Worm (Caenorhabditis elegans) whole organism, L1 larva: ENCODE measurements around the gene nduv-2.

Source experiments
- C04F5.9 ChIP-seq: sonication (generic microtip); optimal IDR thresholded peaks from 2 replicates; lab custom pipeline; 2016; ENCODE audit warnings: missing genetic modification characterization, missing compliant biosample characterization
- C16A3.4 ChIP-seq: fragments of 150-350 bp; optimal IDR thresholded peaks from 2 replicates; lab custom pipeline; 2014; ENCODE audit warnings: missing biosample characterization, missing genetic modification characterization
- C34B4.2 ChIP-seq: sonication (generic microtip); optimal IDR thresholded peaks from 2 replicates; lab custom pipeline; 2017; ENCODE audit warnings: mild to moderate bottlenecking, missing genetic modification characterization, missing compliant biosample characterization
- F16B12.6 ChIP-seq: fragments of 150-350 bp; optimal IDR thresholded peaks from 2 replicates; lab custom pipeline; 2014; ENCODE audit warnings: missing biosample characterization, missing genetic modification characterization
- alr-1 ChIP-seq: fragments of 200-800 bp; sonication (Bioruptor generic); optimal IDR thresholded peaks from 2 replicates; lab custom pipeline; 2018; ENCODE audit warnings: borderline replicate concordance, mild to moderate bottlenecking, missing genetic modification characterization, missing compliant biosample characterization
- blmp-1 ChIP-seq: fragments of 150-350 bp; optimal IDR thresholded peaks from 2 replicates; lab custom pipeline; 2014; ENCODE audit warnings: missing biosample characterization, missing genetic modification characterization
- ceh-82 ChIP-seq, 3 experiments: fragments of 150-350 bp in 1 of 3; sonication (generic microtip) in 2 of 3; optimal IDR thresholded peaks; 2 replicates each; lab custom pipeline; 2014 to 2017; ENCODE audit warnings: missing biosample characterization in 3 of 3, missing genetic modification characterization in 3 of 3
- ceh-88 ChIP-seq: fragments of 200-800 bp; sonication (Bioruptor generic); IDR thresholded peaks from 2 replicates; pipeline ENCODE4 v1.3.6; 2022; ENCODE audit warnings: missing genetic modification characterization, missing compliant biosample characterization
- ceh-90 ChIP-seq: sonication (generic microtip); optimal IDR thresholded peaks from 2 replicates; lab custom pipeline; 2016; ENCODE audit warnings: missing genetic modification characterization, missing compliant biosample characterization
- dpl-1 ChIP-seq, 3 experiments: fragments of 150-350 bp in 2 of 3; sonication (generic microtip) in 1 of 3; optimal IDR thresholded peaks; 2 replicates each; lab custom pipeline; 2014 to 2017; ENCODE audit warnings: missing biosample characterization in 3 of 3, missing genetic modification characterization in 3 of 3, missing genetic modification reagents in 3 of 3
- efl-3 ChIP-seq: fragments of 200-800 bp; sonication (Bioruptor generic); optimal IDR thresholded peaks from 2 replicates; lab custom pipeline; 2018; ENCODE audit warnings: mild to moderate bottlenecking, missing genetic modification characterization, missing compliant biosample characterization
- elt-2 ChIP-seq: sonication (generic microtip); optimal IDR thresholded peaks from 2 replicates; lab custom pipeline; 2016; ENCODE audit warnings: missing genetic modification characterization, mild to moderate bottlenecking, inconsistent platforms, missing compliant biosample characterization, missing genetic modification reagents
- ets-5 ChIP-seq: fragments of 200-800 bp; sonication (Bioruptor generic); IDR thresholded peaks from 2 replicates; pipeline ENCODE4 v1.3.6; 2022; ENCODE audit warnings: missing genetic modification characterization, missing compliant biosample characterization
- fkh-10 ChIP-seq: sonication (generic microtip); optimal IDR thresholded peaks from 2 replicates; lab custom pipeline; 2017; ENCODE audit warnings: missing biosample characterization, missing genetic modification reagents, missing genetic modification characterization
- fkh-4 ChIP-seq: sonication (generic microtip); optimal IDR thresholded peaks from 2 replicates; lab custom pipeline; 2016; ENCODE audit warnings: missing compliant biosample characterization, missing genetic modification characterization, borderline replicate concordance
- fkh-8 ChIP-seq: sonication (generic microtip); optimal IDR thresholded peaks from 2 replicates; lab custom pipeline; 2016; ENCODE audit warnings: mild to moderate bottlenecking, missing genetic modification characterization, missing compliant biosample characterization
- grh-1 ChIP-seq: fragments of 200-800 bp; sonication (Bioruptor generic); IDR thresholded peaks from 2 replicates; pipeline ENCODE4 v1.3.6; 2022; ENCODE audit warnings: missing genetic modification reagents, missing genetic modification characterization, missing compliant biosample characterization
- hlh-17 ChIP-seq: fragments of 200-800 bp; sonication (Bioruptor generic); optimal IDR thresholded peaks from 2 replicates; lab custom pipeline; 2018; ENCODE audit warnings: missing genetic modification characterization, mild to moderate bottlenecking, missing compliant biosample characterization, moderate library complexity, borderline replicate concordance
- hpl-2 ChIP-seq: fragments of 150-350 bp; optimal IDR thresholded peaks from 2 replicates; lab custom pipeline; 2014; ENCODE audit warnings: missing biosample characterization, missing genetic modification reagents, missing genetic modification characterization
- isw-1 ChIP-seq: fragments of 200-800 bp; sonication (Bioruptor generic); IDR thresholded peaks from 2 replicates; pipeline ENCODE4 v1.3.6; 2022; ENCODE audit warnings: missing genetic modification characterization, missing compliant biosample characterization
- jun-1 ChIP-seq: fragments of 150-350 bp; optimal IDR thresholded peaks from 2 replicates; lab custom pipeline; 2014; ENCODE audit warnings: missing biosample characterization, missing genetic modification reagents, missing genetic modification characterization
- lin-14 ChIP-seq: fragments of 200-800 bp; sonication (Bioruptor generic); optimal IDR thresholded peaks from 2 replicates; lab custom pipeline; 2018; ENCODE audit warnings: mild to moderate bottlenecking, missing genetic modification characterization, moderate library complexity, missing compliant biosample characterization
- lin-15B ChIP-seq: fragments of 150-350 bp; sonication (generic microtip); optimal IDR thresholded peaks from 3 replicates; lab custom pipeline; 2014; ENCODE audit warnings: missing biosample characterization, missing genetic modification characterization
- lin-35 ChIP-seq, 2 experiments: fragments of 150-350 bp; optimal IDR thresholded peaks; 2 replicates each; lab custom pipeline; 2014; ENCODE audit warnings: missing biosample characterization in 2 of 2, missing genetic modification characterization in 2 of 2, missing genetic modification reagents in 2 of 2
- lin-39 ChIP-seq: fragments of 150-350 bp; optimal IDR thresholded peaks from 2 replicates; lab custom pipeline; 2014; ENCODE audit warnings: missing biosample characterization, missing genetic modification reagents, missing genetic modification characterization
- lir-3 ChIP-seq: sonication (generic microtip); optimal IDR thresholded peaks from 2 replicates; lab custom pipeline; 2016; ENCODE audit warnings: mild to moderate bottlenecking, missing genetic modification characterization, moderate library complexity, missing compliant biosample characterization; ENCODE audit not compliant: poor library complexity
- lsy-2 ChIP-seq, 2 experiments: fragments of 150-350 bp; optimal IDR thresholded peaks; 2 replicates each; lab custom pipeline; 2014; ENCODE audit warnings: missing biosample characterization in 2 of 2, missing genetic modification characterization in 2 of 2
- mdl-1 ChIP-seq, 2 experiments: fragments of 150-350 bp; optimal IDR thresholded peaks; 2 replicates each; lab custom pipeline; 2014 to 2017; ENCODE audit warnings: missing biosample characterization in 2 of 2, missing genetic modification characterization in 2 of 2, inconsistent platforms in 1 of 2
- mef-2 ChIP-seq: fragments of 150-350 bp; optimal IDR thresholded peaks from 2 replicates; lab custom pipeline; 2014; ENCODE audit warnings: missing biosample characterization, missing genetic modification characterization
- mep-1 ChIP-seq: fragments of 150-350 bp; optimal IDR thresholded peaks from 2 replicates; lab custom pipeline; 2014; ENCODE audit warnings: missing biosample characterization, missing genetic modification characterization
- nhr-19 ChIP-seq: fragments of 200-800 bp; sonication (Bioruptor generic); conservative IDR thresholded peaks from 2 replicates; pipeline ENCODE4 v1.3.6; 2022; ENCODE audit warnings: missing genetic modification characterization, missing compliant biosample characterization
- nhr-20 ChIP-seq: sonication (generic microtip); optimal IDR thresholded peaks from 2 replicates; lab custom pipeline; 2016; ENCODE audit warnings: mild to moderate bottlenecking, missing genetic modification characterization, missing compliant biosample characterization
- nhr-237 ChIP-seq: fragments of 150-350 bp; optimal IDR thresholded peaks from 2 replicates; lab custom pipeline; 2014; ENCODE audit warnings: missing biosample characterization, missing genetic modification characterization
- nhr-28 ChIP-seq: fragments of 150-350 bp; optimal IDR thresholded peaks from 2 replicates; lab custom pipeline; 2014; ENCODE audit warnings: missing biosample characterization, missing genetic modification characterization
- nhr-47 ChIP-seq: sonication (generic microtip); optimal IDR thresholded peaks from 2 replicates; lab custom pipeline; 2016; ENCODE audit warnings: mild to moderate bottlenecking, missing genetic modification characterization, moderate library complexity, missing compliant biosample characterization
- nhr-71 ChIP-seq: sonication (generic microtip); optimal IDR thresholded peaks from 2 replicates; lab custom pipeline; 2016; ENCODE audit warnings: mild to moderate bottlenecking, missing genetic modification characterization, moderate library complexity, missing compliant biosample characterization
- nhr-77 ChIP-seq: fragments of 150-350 bp; optimal IDR thresholded peaks from 2 replicates; lab custom pipeline; 2014; ENCODE audit warnings: missing biosample characterization, missing genetic modification characterization
- nhr-84 ChIP-seq: sonication (generic microtip); optimal IDR thresholded peaks from 2 replicates; lab custom pipeline; 2017; ENCODE audit warnings: missing biosample characterization, missing genetic modification characterization
- rnt-1 ChIP-seq: sonication (generic microtip); optimal IDR thresholded peaks from 2 replicates; lab custom pipeline; 2016; ENCODE audit warnings: mild to moderate bottlenecking, missing genetic modification characterization, moderate library complexity, missing compliant biosample characterization
- snpc-4 ChIP-seq: fragments of 150-350 bp; optimal IDR thresholded peaks from 2 replicates; lab custom pipeline; 2014; ENCODE audit warnings: missing biosample characterization, missing genetic modification characterization
- snu-23 ChIP-seq: sonication (generic microtip); optimal IDR thresholded peaks from 2 replicates; lab custom pipeline; 2016; ENCODE audit warnings: missing genetic modification characterization, missing compliant biosample characterization
- swsn-7 ChIP-seq: sonication (generic microtip); optimal IDR thresholded peaks from 2 replicates; lab custom pipeline; 2016; ENCODE audit warnings: missing genetic modification characterization, missing compliant biosample characterization
- unc-62 ChIP-seq: fragments of 150-350 bp; optimal IDR thresholded peaks from 2 replicates; lab custom pipeline; 2014; ENCODE audit warnings: missing biosample characterization, missing genetic modification reagents, missing genetic modification characterization
- unc-98 ChIP-seq: fragments of 200-800 bp; sonication (Bioruptor generic); IDR thresholded peaks from 2 replicates; pipeline ENCODE4 v1.3.6; 2022; ENCODE audit warnings: missing genetic modification characterization, missing compliant biosample characterization
- xbp-1 ChIP-seq: sonication (generic microtip); optimal IDR thresholded peaks from 2 replicates; lab custom pipeline; 2016; ENCODE audit warnings: missing genetic modification characterization, missing compliant biosample characterization
- zip-4 ChIP-seq: fragments of 200-800 bp; sonication (Bioruptor generic); optimal IDR thresholded peaks from 2 replicates; lab custom pipeline; 2018; ENCODE audit warnings: mild to moderate bottlenecking, missing genetic modification characterization, moderate library complexity, missing compliant biosample characterization
- ztf-11 ChIP-seq, 2 experiments: sonication (generic microtip); optimal IDR thresholded peaks; 2 replicates each; lab custom pipeline; 2016 to 2017; ENCODE audit warnings: missing genetic modification characterization in 2 of 2, missing biosample characterization in 1 of 2, missing compliant biosample characterization in 1 of 2

Gene nduv-2

ce11 chrV:13657291-13657690, 31.9 kb upstream of the nduv-2 start (continued):
- TF ChIP-seq lir-3 (peak; percentile 76), lsy-2 (tag; optimal IDR thresholded peaks at IDR 0.05; lab: Kevin White, UChicago) (peak; percentile 64 to 74), fkh-10 (GFP tag; lab: Kevin White, UChicago) (no peak), ets-5 (GFP tag; lab: Robert Waterston, UW) (no peak), unc-98 (GFP tag; lab: Robert Waterston, UW) (no peak), lin-39 (tag; lab: Kevin White, UChicago) (no peak), C04F5.9 (tag; lab: Kevin White, UChicago) (no peak), jun-1 (tag; lab: Kevin White, UChicago) (peak; percentile 6), nhr-28 (tag; lab: Kevin White, UChicago) (no peak), dpl-1 (GFP tag; optimal IDR thresholded peaks at IDR 0.05; lab: Kevin White, UChicago) (peak; percentile 40 to 75 (median 43)), ceh-88 (GFP tag; lab: Robert Waterston, UW) (peak; percentile 58; the same call in 1 of the 2 replicates), hpl-2 (GFP tag; lab: Kevin White, UChicago) (peak; percentile 39), C16A3.4 (tag; lab: Kevin White, UChicago) (peak; percentile 54), nhr-77 (tag; lab: Kevin White, UChicago) (no peak), alr-1 (tag; lab: Kevin White, UChicago) (no peak), nhr-47 (tag; lab: Kevin White, UChicago) (peak; percentile 76), zip-4 (no peak), blmp-1 (peak; percentile 98), snpc-4 (tag; lab: Kevin White, UChicago) (peak; percentile 56), swsn-7 (peak; percentile 72), mef-2 (tag; lab: Kevin White, UChicago) (peak; percentile 11), lin-15B (no peak), efl-3 (no peak), isw-1 (no peak), nhr-20 (tag; lab: Kevin White, UChicago) (peak; percentile 97), mdl-1 (tag; optimal IDR thresholded peaks at IDR 0.05; lab: Kevin White, UChicago) (peak; percentile 18 to 99), fkh-4 (tag; lab: Kevin White, UChicago) (peak; percentile 51), nhr-237 (tag; lab: Kevin White, UChicago) (no peak), lin-35 (GFP tag; optimal IDR thresholded peaks at IDR 0.05; lab: Kevin White, UChicago) (peak; percentile 57 to 83), unc-62 (GFP tag; lab: Kevin White, UChicago) (no peak), rnt-1 (tag; lab: Kevin White, UChicago) (peak; percentile 82), ceh-82 (tag; optimal IDR thresholded peaks at IDR 0.05; lab: Kevin White, UChicago) (peak in 1 of 3 experiments; percentile 8), F16B12.6 (tag; lab: Kevin White, UChicago) (no peak), ceh-90 (tag; lab: Kevin White, UChicago) (no peak), hlh-17 (GFP tag; lab: Kevin White, UChicago) (no peak)

DNA sequence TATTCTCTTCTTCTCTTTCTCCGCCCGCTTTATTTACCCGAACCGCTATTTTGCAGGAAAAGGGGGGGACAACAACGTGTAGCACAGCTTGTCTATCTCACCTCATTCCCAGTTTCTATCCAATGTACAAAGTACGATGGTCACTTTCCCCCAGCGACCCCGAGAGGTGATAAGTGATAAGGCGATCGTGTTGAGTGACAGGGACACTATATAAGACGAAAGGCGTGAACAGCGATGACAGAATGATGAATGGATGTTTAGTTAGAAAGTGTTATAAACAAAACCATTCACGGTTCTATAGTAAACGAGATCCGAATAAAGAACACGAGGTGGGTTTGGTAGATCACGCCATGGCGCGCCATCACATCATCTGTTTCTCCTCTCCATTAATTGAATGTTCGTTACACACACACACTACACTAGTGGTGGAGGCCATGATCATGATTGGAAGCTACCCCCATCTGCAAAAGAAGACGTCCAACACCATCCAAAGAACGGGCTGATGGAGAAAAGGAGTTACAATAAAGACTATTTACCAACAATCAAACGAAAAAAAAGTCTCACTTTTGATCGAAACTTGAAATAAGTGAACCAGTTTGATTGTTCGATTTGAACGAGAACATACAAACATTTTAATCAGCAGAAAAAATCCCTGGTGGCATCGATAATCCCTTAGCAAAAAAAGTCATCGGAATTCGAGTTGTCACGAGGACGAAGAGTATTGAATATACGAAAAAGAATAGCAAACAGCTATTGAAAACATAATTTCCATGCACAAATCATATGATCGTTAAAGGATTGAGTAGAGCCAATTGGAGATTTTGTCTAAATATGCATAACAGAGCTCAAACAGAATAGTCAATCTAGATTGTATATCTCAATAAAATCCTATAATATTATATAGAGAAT, 31.2 kb upstream of the nduv-2 start:
- peak; percentile 28 for TF ChIP-seq swsn-7
- TF ChIP-seq efl-3, result no peak
- no peak for TF ChIP-seq unc-62 (GFP tag; lab: Kevin White, UChicago)
- TF ChIP-seq grh-1 (GFP tag; lab: Robert Waterston, UW), result peak; percentile 57
- TF ChIP-seq lin-14 (GFP tag; lab: Kevin White, UChicago), result peak; percentile 82
- TF ChIP-seq lir-3, result peak; percentile 19
- peak; percentile 37 for TF ChIP-seq mep-1 (tag; lab: Kevin White, UChicago)
- TF ChIP-seq fkh-8, result peak; percentile 2
- peak; percentile 70 for TF ChIP-seq snu-23 (GFP tag; lab: Kevin White, UChicago)
- TF ChIP-seq xbp-1, result peak; percentile 11
- TF ChIP-seq nhr-71 (tag; lab: Kevin White, UChicago), result peak; percentile 81
- no peak for TF ChIP-seq alr-1 (tag; lab: Kevin White, UChicago)
- TF ChIP-seq ztf-11 (tag; optimal IDR thresholded peaks at IDR 0.05; lab: Kevin White, UChicago), result no peak
- TF ChIP-seq fkh-4 (tag; lab: Kevin White, UChicago), result no peak
- peak; percentile 18 for TF ChIP-seq rnt-1 (tag; lab: Kevin White, UChicago)
- TF ChIP-seq ceh-88 (GFP tag; lab: Robert Waterston, UW), result peak; percentile 39
- peak; percentile 80 for TF ChIP-seq elt-2 (tag; lab: Kevin White, UChicago)
- peak; percentile 26 for TF ChIP-seq ceh-90 (tag; lab: Kevin White, UChicago)
- TF ChIP-seq nhr-84, result no peak
- no peak for TF ChIP-seq nhr-28 (tag; lab: Kevin White, UChicago)
- no peak for TF ChIP-seq hpl-2 (GFP tag; lab: Kevin White, UChicago)
- TF ChIP-seq C04F5.9 (tag; lab: Kevin White, UChicago), result no peak
- TF ChIP-seq C34B4.2, result no peak
- peak; percentile 27 to 46 for TF ChIP-seq lsy-2 (tag; optimal IDR thresholded peaks at IDR 0.05; lab: Kevin White, UChicago)
- TF ChIP-seq nhr-19 (GFP tag; lab: Robert Waterston, UW), result peak; percentile 62
